Fruit fly (Drosophila melanogaster): ENCODE results near the gene CG32069.

CG32069 gene

DNA sequence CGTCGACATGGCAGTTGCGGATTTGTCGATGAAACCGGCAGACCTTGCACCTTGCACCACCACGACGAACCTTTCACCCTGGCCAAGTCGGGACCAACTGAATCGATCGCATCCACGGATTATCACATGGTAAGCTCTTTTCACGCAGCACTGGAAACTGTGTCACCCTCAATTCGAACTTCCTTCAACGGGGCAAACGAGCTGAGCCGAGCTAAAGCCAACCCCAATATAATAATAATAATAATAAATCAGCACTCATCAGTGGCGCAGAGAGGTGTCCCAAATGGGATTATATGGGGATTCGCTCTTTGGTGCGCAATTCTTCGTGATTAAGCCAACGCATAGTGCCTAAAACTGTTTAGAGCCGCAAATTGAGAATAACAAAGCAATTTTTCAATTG lies 11.1 kb downstream of the CG32069 start, which contains the start of gene CG43693:
Gene CG43693, minus strand, starts transcription at position 101 of the 400 bp plus-strand sequence.
- TF ChIP-seq NfI (GFP tag; optimal IDR thresholded peaks at IDR 0.05) (no peak), Dek (tag; optimal IDR thresholded peaks at IDR 0.05) (no peak), sisA (GFP tag; IDR thresholded peaks at IDR 0.05) (no peak), hb (GFP tag; IDR thresholded peaks at IDR 0.05; ENCODE audit: partially characterized antibody) (0 out of 3 replicates have a peak, but pooled peaks have one; percentile 41)

DNA sequence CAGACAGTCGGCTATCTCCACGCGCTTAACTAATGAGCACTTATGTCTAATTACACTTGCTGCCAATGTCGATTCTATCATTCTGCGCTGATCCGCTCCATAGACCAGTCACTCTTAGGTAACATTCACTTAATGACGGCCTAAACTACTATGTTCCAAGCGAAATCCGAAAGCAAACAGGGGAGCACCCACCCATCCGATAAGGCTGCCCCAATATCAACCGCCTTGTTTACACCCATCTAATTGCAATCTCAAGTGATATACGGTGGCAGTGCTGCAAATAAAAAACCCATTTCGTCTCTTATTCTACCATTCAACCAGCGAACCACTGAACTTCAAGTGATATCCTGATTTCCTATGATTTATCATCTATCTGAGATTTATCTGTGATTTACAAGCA lies 13.0 kb downstream of the CG32069 start:
- TF ChIP-seq dysf (GFP tag; IDR thresholded peaks at IDR 0.05), result no peak
- no peak for TF ChIP-seq CG11696 (GFP tag; IDR thresholded peaks at IDR 0.05)
- peak; percentile 37 for TF ChIP-seq CG4328 (GFP tag; optimal IDR thresholded peaks at IDR 0.05)
- TF ChIP-seq nau (GFP tag; optimal IDR thresholded peaks at IDR 0.05), result peak; percentile 45
- TF ChIP-seq Rfx (GFP tag; IDR thresholded peaks at IDR 0.05), result peak; percentile 31; the same call in 1 of the 2 replicates
- no peak for TF ChIP-seq CG1603 (tag; optimal IDR thresholded peaks at IDR 0.05)
- no peak for TF ChIP-seq Dfd (GFP tag; optimal IDR thresholded peaks at IDR 0.05)
- peak; percentile 70 for TF ChIP-seq HHEX (GFP tag; optimal IDR thresholded peaks at IDR 0.05)
- TF ChIP-seq otp (GFP tag; IDR thresholded peaks at IDR 0.05), result no peak
- TF ChIP-seq fd3F (GFP tag; optimal IDR thresholded peaks at IDR 0.05), result peak; percentile 18
- peak; percentile 87 for TF ChIP-seq lab (GFP tag; optimal IDR thresholded peaks at IDR 0.05)
- peak; percentile 51 for TF ChIP-seq Nf-YC (tag; optimal IDR thresholded peaks at IDR 0.05)
- TF ChIP-seq schlank (tag; optimal IDR thresholded peaks at IDR 0.05), result peak; percentile 38
- TF ChIP-seq exex (tag; optimal IDR thresholded peaks at IDR 0.05), result peak; percentile 91
- TF ChIP-seq CG15269 (tag; optimal IDR thresholded peaks at IDR 0.05), result peak; percentile 28
- TF ChIP-seq pfk (GFP tag; optimal IDR thresholded peaks at IDR 0.05), result peak; percentile 28
- peak; percentile 66 for TF ChIP-seq CG34376 (GFP tag; optimal IDR thresholded peaks at IDR 0.05)
- peak; percentile 5 for TF ChIP-seq Fer2 (tag; optimal IDR thresholded peaks at IDR 0.05)
- peak; percentile 64 for TF ChIP-seq Hey (tag; optimal IDR thresholded peaks at IDR 0.05)
- no peak for TF ChIP-seq CG4617 (GFP tag; optimal IDR thresholded peaks at IDR 0.05; ENCODE audit: borderline replicate concordance)
- peak; percentile 21 for TF ChIP-seq Jarid2 (GFP tag; optimal IDR thresholded peaks at IDR 0.05)
- peak; percentile 81 for TF ChIP-seq CG12071 (GFP tag; optimal IDR thresholded peaks at IDR 0.05)
- TF ChIP-seq CG31365 (tag; optimal IDR thresholded peaks at IDR 0.05), result peak; percentile 51
- no peak for TF ChIP-seq Dek (tag; optimal IDR thresholded peaks at IDR 0.05)
- no peak for TF ChIP-seq cg (GFP tag; optimal IDR thresholded peaks at IDR 0.05)
- no peak for TF ChIP-seq ewg (GFP tag; optimal IDR thresholded peaks at IDR 0.05)
- TF ChIP-seq CG15514 (GFP tag; optimal IDR thresholded peaks at IDR 0.05), result peak; percentile 72
- no peak for TF ChIP-seq CG8290 (GFP tag; optimal IDR thresholded peaks at IDR 0.05)
- TF ChIP-seq CG8290 (tag; optimal IDR thresholded peaks at IDR 0.05), result peak in 1 of 2 experiments; percentile 76
- TF ChIP-seq CG13894 (tag; optimal IDR thresholded peaks at IDR 0.05), result peak; percentile 54
- peak; percentile 81 for TF ChIP-seq CG18599 (GFP tag; optimal IDR thresholded peaks at IDR 0.05)
- TF ChIP-seq CkIIα-i1 (GFP tag; IDR thresholded peaks at IDR 0.05), result no peak
- TF ChIP-seq Optix (GFP tag; IDR thresholded peaks at IDR 0.05), result no peak
- no peak for TF ChIP-seq HLHmδ (GFP tag; optimal IDR thresholded peaks at IDR 0.05)
- TF ChIP-seq CG6813 (GFP tag; optimal IDR thresholded peaks at IDR 0.05), result peak; percentile 61
- peak; percentile 18 for TF ChIP-seq CG17912 (GFP tag; optimal IDR thresholded peaks at IDR 0.05)
- TF ChIP-seq chm (GFP tag; IDR thresholded peaks at IDR 0.05), result no peak
- no peak for TF ChIP-seq HLH4C (GFP tag; IDR thresholded peaks at IDR 0.05; ENCODE audit: partially characterized antibody)
- TF ChIP-seq grau (tag; optimal IDR thresholded peaks at IDR 0.05), result peak; percentile 5
- peak; percentile 75 for TF ChIP-seq CG7987 (GFP tag; optimal IDR thresholded peaks at IDR 0.05)
- peak; percentile 51; the same call in 1 of the 2 replicates for TF ChIP-seq rib (GFP tag; IDR thresholded peaks at IDR 0.05)
- TF ChIP-seq Meics (GFP tag; optimal IDR thresholded peaks at IDR 0.05), result peak; percentile 54
- no peak for TF ChIP-seq stc (GFP tag; IDR thresholded peaks at IDR 0.05)
- TF ChIP-seq B-H2 (GFP tag; optimal IDR thresholded peaks at IDR 0.05), result peak; percentile 6
